Fruit fly (Drosophila melanogaster): ENCODE measurements around the gene CG3213.

CG3213 gene

dm6 chr2L:3552773-3553172 lies 33.3 kb upstream of the CG3213 start:
- TF ChIP-seq Hnf4 (GFP tag; optimal IDR thresholded peaks at IDR 0.05) (peak; percentile 69), pan (optimal IDR thresholded peaks at IDR 0.05) (no peak), usp (GFP tag; optimal IDR thresholded peaks at IDR 0.05) (no peak), N (GFP tag; optimal IDR thresholded peaks at IDR 0.05) (no peak), Dfd (GFP tag; optimal IDR thresholded peaks at IDR 0.05) (no peak), Abd-B (GFP tag; optimal IDR thresholded peaks at IDR 0.05) (no peak), CrebA (GFP tag; optimal IDR thresholded peaks at IDR 0.05; ENCODE audit: borderline replicate concordance) (no peak), br (GFP tag; optimal IDR thresholded peaks at IDR 0.05) (peak; percentile 71), CG9705 (GFP tag; optimal IDR thresholded peaks at IDR 0.05) (no peak), woc (GFP tag; optimal IDR thresholded peaks at IDR 0.05) (peak; percentile 18), Jra (GFP tag; optimal IDR thresholded peaks at IDR 0.05) (peak; percentile 51), psq (GFP tag; optimal IDR thresholded peaks at IDR 0.05) (peak; percentile 26), fru (GFP tag; optimal IDR thresholded peaks at IDR 0.05) (peak; percentile 64), Mio (GFP tag; optimal IDR thresholded peaks at IDR 0.05) (no peak), Rel (GFP tag; optimal IDR thresholded peaks at IDR 0.05) (no peak), Rel (tag; optimal IDR thresholded peaks at IDR 0.05) (no peak), HLH106 (tag; optimal IDR thresholded peaks at IDR 0.05) (peak; percentile 71), rgr (GFP tag; optimal IDR thresholded peaks at IDR 0.05) (peak; percentile 50), CG32264 (GFP tag; optimal IDR thresholded peaks at IDR 0.05) (no peak), sv (GFP tag; optimal IDR thresholded peaks at IDR 0.05) (no peak), GATAd (GFP tag; optimal IDR thresholded peaks at IDR 0.05) (no peak), h (GFP tag; optimal IDR thresholded peaks at IDR 0.05) (peak; percentile 64), Hr78 (GFP tag; optimal IDR thresholded peaks at IDR 0.05) (no peak), dmrt93B (GFP tag; optimal IDR thresholded peaks at IDR 0.05) (peak; percentile 26), brk (GFP tag; optimal IDR thresholded peaks at IDR 0.05) (no peak), Sp1 (GFP tag; optimal IDR thresholded peaks at IDR 0.05) (peak; percentile 74), Vsx2 (GFP tag; optimal IDR thresholded peaks at IDR 0.05; ENCODE audit: partially characterized antibody) (no peak), Dif (GFP tag; optimal IDR thresholded peaks at IDR 0.05; ENCODE audit: partially characterized antibody) (no peak), dl (GFP tag; optimal IDR thresholded peaks at IDR 0.05; ENCODE audit: insufficient read depth in 1 of 2, partially characterized antibody in 2 of 2) (no peak), lola (GFP tag; optimal IDR thresholded peaks at IDR 0.05) (no peak), OdsH (GFP tag; optimal IDR thresholded peaks at IDR 0.05) (peak; percentile 63), jim (GFP tag; optimal IDR thresholded peaks at IDR 0.05) (no peak), dsf (GFP tag; optimal IDR thresholded peaks at IDR 0.05; ENCODE audit: borderline replicate concordance) (no peak), Hr83 (GFP tag; optimal IDR thresholded peaks at IDR 0.05; ENCODE audit: poor library complexity, severe bottlenecking) (no peak), Myc (optimal IDR thresholded peaks at IDR 0.05) (no peak), sage (GFP tag; optimal IDR thresholded peaks at IDR 0.05) (no peak), ey (GFP tag; optimal IDR thresholded peaks at IDR 0.05) (peak; percentile 54), foxo (GFP tag; optimal IDR thresholded peaks at IDR 0.05) (peak in 1 of 2 experiments; percentile 51), tai (GFP tag; optimal IDR thresholded peaks at IDR 0.05) (no peak)

- TF ChIP-seq rgr (GFP tag; optimal IDR thresholded peaks at IDR 0.05) (peak; percentile 49), fru (GFP tag; optimal IDR thresholded peaks at IDR 0.05) (peak; percentile 20), GATAd (GFP tag; optimal IDR thresholded peaks at IDR 0.05) (no peak), brk (GFP tag; optimal IDR thresholded peaks at IDR 0.05) (no peak), Hr78 (GFP tag; optimal IDR thresholded peaks at IDR 0.05) (no peak), foxo (GFP tag; optimal IDR thresholded peaks at IDR 0.05) (peak in 1 of 2 experiments; percentile 39), OdsH (GFP tag; optimal IDR thresholded peaks at IDR 0.05) (peak; percentile 15), Hnf4 (GFP tag; optimal IDR thresholded peaks at IDR 0.05) (peak; percentile 26), Abd-B (GFP tag; optimal IDR thresholded peaks at IDR 0.05) (no peak), CG9705 (GFP tag; optimal IDR thresholded peaks at IDR 0.05) (no peak), Jra (GFP tag; optimal IDR thresholded peaks at IDR 0.05) (no peak), woc (GFP tag; optimal IDR thresholded peaks at IDR 0.05) (peak; percentile 34), h (GFP tag; optimal IDR thresholded peaks at IDR 0.05) (peak; percentile 68), pan (optimal IDR thresholded peaks at IDR 0.05) (no peak), Mio (GFP tag; optimal IDR thresholded peaks at IDR 0.05) (no peak), CrebA (GFP tag; optimal IDR thresholded peaks at IDR 0.05; ENCODE audit: borderline replicate concordance) (no peak), ey (GFP tag; optimal IDR thresholded peaks at IDR 0.05) (peak; percentile 33), sv (GFP tag; optimal IDR thresholded peaks at IDR 0.05) (no peak), Vsx2 (GFP tag; optimal IDR thresholded peaks at IDR 0.05; ENCODE audit: partially characterized antibody) (no peak), psq (GFP tag; optimal IDR thresholded peaks at IDR 0.05) (no peak), Hr83 (GFP tag; optimal IDR thresholded peaks at IDR 0.05; ENCODE audit: poor library complexity, severe bottlenecking) (no peak), Rel (GFP tag; optimal IDR thresholded peaks at IDR 0.05) (no peak), Rel (tag; optimal IDR thresholded peaks at IDR 0.05) (no peak), HLH106 (tag; optimal IDR thresholded peaks at IDR 0.05) (no peak), br (GFP tag; optimal IDR thresholded peaks at IDR 0.05) (peak; percentile 37), sage (GFP tag; optimal IDR thresholded peaks at IDR 0.05) (no peak)
These were observed 31.1 kb upstream of the CG3213 start for dm6 chr2L:3550583-3550982.

Data from whole organism, wandering third instar larva.